5 fruit fly cellular contexts compared by ENCODE assay signal in the genomic region with DNA sequence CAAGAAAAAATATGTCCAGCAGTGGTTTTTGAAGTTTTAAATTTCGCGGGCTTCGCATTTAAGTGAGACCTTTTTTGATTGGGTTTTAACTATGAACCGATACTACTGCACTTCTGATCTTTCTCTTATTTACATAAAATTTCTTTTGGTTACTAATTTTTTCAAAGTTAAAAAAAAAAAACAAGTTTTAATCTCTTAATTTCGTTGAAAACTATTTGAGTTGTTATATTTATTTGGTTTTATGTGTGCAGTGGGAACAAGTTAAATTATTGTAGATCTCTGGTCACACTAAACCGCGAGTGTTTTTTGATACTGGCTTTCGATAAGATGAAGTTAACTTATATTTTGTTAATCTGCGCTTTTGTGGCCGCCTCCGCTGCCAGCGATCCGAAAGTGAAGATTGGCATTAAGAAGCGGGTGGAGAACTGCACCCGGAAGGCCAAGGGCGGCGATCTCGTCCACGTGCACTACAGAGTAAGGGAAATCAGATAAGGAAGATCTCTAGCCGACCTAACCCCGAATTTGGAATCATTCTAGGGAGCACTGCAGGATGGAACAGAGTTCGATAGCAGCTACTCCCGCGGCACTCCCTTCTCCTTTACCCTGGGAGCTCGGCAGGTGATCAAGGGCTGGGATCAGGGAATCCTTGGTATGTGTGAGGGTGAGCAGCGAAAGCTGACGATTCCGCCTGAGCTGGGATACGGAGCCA.
TF ChIP-seq lines count a peak whose summit lies in the region.

CG14715 (plus strand) TSS at position 267 of the 709 bp plus-strand sequence.

- TF ChIP-seq CTCF in whole organism, embryonic (GFP tag; optimal IDR thresholded peaks at IDR 0.05; lab: Kevin White, UChicago): peak; percentile 23

TF ChIP-seq in whole organism, adult, 20 proteins besides CTCF, POLR2A, EP300 and RAD21 (continues in another document):
- TF ChIP-seq CG1620 (GFP tag; optimal IDR thresholded peaks at IDR 0.05; lab: Kevin White, UChicago) (peak; percentile 52), Crg-1 (GFP tag; optimal IDR thresholded peaks at IDR 0.05; lab: Kevin White, UChicago) (no peak), ovo (GFP tag; optimal IDR thresholded peaks at IDR 0.05; lab: Kevin White, UChicago) (peak; percentile 1), CG33017 (tag; optimal IDR thresholded peaks at IDR 0.05; lab: Kevin White, UChicago) (no peak), bab1 (GFP tag; optimal IDR thresholded peaks at IDR 0.05; lab: Kevin White, UChicago) (peak; percentile 79), Mnt (GFP tag; optimal IDR thresholded peaks at IDR 0.05; lab: Kevin White, UChicago) (peak; percentile 39), CG14711 (tag; optimal IDR thresholded peaks at IDR 0.05; lab: Kevin White, UChicago) (peak; percentile 51), tj (GFP tag; optimal IDR thresholded peaks at IDR 0.05; lab: Kevin White, UChicago) (peak; percentile 9), CG11617 (GFP tag; optimal IDR thresholded peaks at IDR 0.05; lab: Kevin White, UChicago) (peak; percentile 9), kay (GFP tag; lab: Kevin White, UChicago; ENCODE audit: borderline replicate concordance) (no peak), CG7045 (GFP tag; optimal IDR thresholded peaks at IDR 0.05; lab: Kevin White, UChicago) (peak; percentile 9), toe (GFP tag; optimal IDR thresholded peaks at IDR 0.05; lab: Kevin White, UChicago) (peak; percentile 61), CG7101 (tag; optimal IDR thresholded peaks at IDR 0.05; lab: Kevin White, UChicago) (peak; percentile 60), CG5204 (GFP tag; optimal IDR thresholded peaks at IDR 0.05; lab: Kevin White, UChicago) (no peak), pad (GFP tag; optimal IDR thresholded peaks at IDR 0.05; lab: Kevin White, UChicago) (no peak), cic (GFP tag; optimal IDR thresholded peaks at IDR 0.05; lab: Kevin White, UChicago) (no peak)

TF ChIP-seq in whole organism, embryonic, 481 proteins besides CTCF, POLR2A, EP300 and RAD21 (continues in another document):
- TF ChIP-seq CG6689 (GFP tag; IDR thresholded peaks at IDR 0.05; lab: Robert Waterston, UW) (peak; percentile 70), hkb (optimal IDR thresholded peaks at IDR 0.05; lab: Kevin White, UChicago) (no peak), hkb (GFP tag; IDR thresholded peaks at IDR 0.05; lab: Robert Waterston, UW) (peak; percentile 64), CG10274 (GFP tag; optimal IDR thresholded peaks at IDR 0.05; lab: Kevin White, UChicago) (no peak), Chrac-16 (GFP tag; optimal IDR thresholded peaks at IDR 0.05; lab: Kevin White, UChicago) (peak; percentile 39), CG3847 (GFP tag; IDR thresholded peaks at IDR 0.05; lab: Robert Waterston, UW) (peak; percentile 72), CG11504 (tag; optimal IDR thresholded peaks at IDR 0.05; lab: Kevin White, UChicago) (peak; percentile 74), CG14441 (GFP tag; IDR thresholded peaks at IDR 0.05; lab: Robert Waterston, UW) (peak; percentile 63), CG13287 (GFP tag; IDR thresholded peaks at IDR 0.05; lab: Robert Waterston, UW; ENCODE audit: partially characterized antibody) (peak; percentile 72), Poxn (GFP tag; IDR thresholded peaks at IDR 0.05; lab: Robert Waterston, UW) (no peak), inv (GFP tag; IDR thresholded peaks at IDR 0.05; lab: Robert Waterston, UW; ENCODE audit: partially characterized antibody) (peak; percentile 46), ttk (GFP tag; IDR thresholded peaks at IDR 0.05; lab: Robert Waterston, UW) (peak; percentile 45; the same call in 1 of the 2 replicates), Mes4 (GFP tag; optimal IDR thresholded peaks at IDR 0.05; lab: Kevin White, UChicago) (peak; percentile 13), jing (GFP tag; optimal IDR thresholded peaks at IDR 0.05; lab: Kevin White, UChicago) (no peak), CG15269 (tag; optimal IDR thresholded peaks at IDR 0.05; lab: Kevin White, UChicago) (peak; percentile 36), CG17361 (GFP tag; IDR thresholded peaks at IDR 0.05; lab: Robert Waterston, UW) (peak; percentile 60; the same call in 2 of the 3 replicates)

TF ChIP-seq in whole organism, prepupa, 60 proteins besides CTCF, POLR2A, EP300 and RAD21 (continues in another document):
- no peak for TF ChIP-seq Smox (GFP tag; optimal IDR thresholded peaks at IDR 0.05; lab: Kevin White, UChicago)
- peak; percentile 59 for TF ChIP-seq esn (GFP tag; optimal IDR thresholded peaks at IDR 0.05; lab: Kevin White, UChicago)
- no peak for TF ChIP-seq dsx (GFP tag; optimal IDR thresholded peaks at IDR 0.05; lab: Kevin White, UChicago; ENCODE audit: poor library complexity, severe bottlenecking)
- peak; percentile 6 for TF ChIP-seq Sox15 (GFP tag; optimal IDR thresholded peaks at IDR 0.05; lab: Kevin White, UChicago)
- peak; percentile 39 for TF ChIP-seq cyc (GFP tag; optimal IDR thresholded peaks at IDR 0.05; lab: Kevin White, UChicago)
- no peak for TF ChIP-seq Gug (GFP tag; IDR thresholded peaks at IDR 0.05; lab: Robert Waterston, UW)
- peak; percentile 19 for TF ChIP-seq CG3919 (GFP tag; optimal IDR thresholded peaks at IDR 0.05; lab: Kevin White, UChicago)
- TF ChIP-seq CG1621 (tag; optimal IDR thresholded peaks at IDR 0.05; lab: Kevin White, UChicago): no peak
- no peak for TF ChIP-seq vri (GFP tag; optimal IDR thresholded peaks at IDR 0.05; lab: Kevin White, UChicago)
- TF ChIP-seq CG10631 (GFP tag; optimal IDR thresholded peaks at IDR 0.05; lab: Kevin White, UChicago): peak; percentile 31
- TF ChIP-seq Ets96B (tag; optimal IDR thresholded peaks at IDR 0.05; lab: Kevin White, UChicago): no peak
- peak; percentile 94 for TF ChIP-seq svp (GFP tag; lab: Kevin White, UChicago)
- peak; percentile 19 for TF ChIP-seq Ets21C (GFP tag; optimal IDR thresholded peaks at IDR 0.05; lab: Kevin White, UChicago)
- TF ChIP-seq Eip75B (GFP tag; optimal IDR thresholded peaks at IDR 0.05; lab: Kevin White, UChicago): peak; percentile 27
- TF ChIP-seq fkh (GFP tag; optimal IDR thresholded peaks at IDR 0.05; lab: Kevin White, UChicago): peak; percentile 33
- TF ChIP-seq CG6792 (GFP tag; optimal IDR thresholded peaks at IDR 0.05; lab: Kevin White, UChicago): peak; percentile 17
- no peak for TF ChIP-seq CG7368 (GFP tag; optimal IDR thresholded peaks at IDR 0.05; lab: Kevin White, UChicago)
- no peak for TF ChIP-seq fd59A (GFP tag; optimal IDR thresholded peaks at IDR 0.05; lab: Kevin White, UChicago)

TF ChIP-seq in whole organism, pupa, 21 proteins besides CTCF, POLR2A, EP300 and RAD21 (continues in another document):
- TF ChIP-seq EcR (GFP tag; optimal IDR thresholded peaks at IDR 0.05; lab: Kevin White, UChicago) (no peak), rn (GFP tag; IDR thresholded peaks at IDR 0.05; lab: Robert Waterston, UW) (no peak), D1 (tag; optimal IDR thresholded peaks at IDR 0.05; lab: Kevin White, UChicago) (no peak), gl (tag; optimal IDR thresholded peaks at IDR 0.05; lab: Kevin White, UChicago) (no peak), CG14655 (GFP tag; optimal IDR thresholded peaks at IDR 0.05; lab: Kevin White, UChicago) (no peak), CG34367 (tag; optimal IDR thresholded peaks at IDR 0.05; lab: Kevin White, UChicago) (no peak), CG32121 (GFP tag; IDR thresholded peaks at IDR 0.05; lab: Robert Waterston, UW) (peak; percentile 31; the same call in 1 of the 2 replicates), CG8159 (tag; optimal IDR thresholded peaks at IDR 0.05; lab: Kevin White, UChicago) (peak; percentile 25), fd96Ca (GFP tag; IDR thresholded peaks at IDR 0.05; lab: Robert Waterston, UW) (no peak), CG10348 (GFP tag; IDR thresholded peaks at IDR 0.05; lab: Robert Waterston, UW) (no peak), CG17806 (tag; optimal IDR thresholded peaks at IDR 0.05; lab: Kevin White, UChicago) (peak; percentile 13), Pif1B (GFP tag; optimal IDR thresholded peaks at IDR 0.05; lab: Kevin White, UChicago) (no peak), CG13204 (GFP tag; optimal IDR thresholded peaks at IDR 0.05; lab: Kevin White, UChicago) (no peak), CG8301 (tag; optimal IDR thresholded peaks at IDR 0.05; lab: Kevin White, UChicago) (no peak), CG12605 (GFP tag; IDR thresholded peaks at IDR 0.05; lab: Robert Waterston, UW) (no peak), CG4496 (GFP tag; IDR thresholded peaks at IDR 0.05; lab: Robert Waterston, UW) (no peak), Pif1A (GFP tag; optimal IDR thresholded peaks at IDR 0.05; lab: Kevin White, UChicago) (no peak), Snoo (tag; optimal IDR thresholded peaks at IDR 0.05; lab: Kevin White, UChicago) (no peak), CG15710 (tag; optimal IDR thresholded peaks at IDR 0.05; lab: Kevin White, UChicago) (peak; percentile 25), Ets98B (GFP tag; IDR thresholded peaks at IDR 0.05; lab: Robert Waterston, UW) (no peak)

TF ChIP-seq in whole organism, wandering third instar larva, 38 proteins besides CTCF, POLR2A, EP300 and RAD21:
- TF ChIP-seq Jra (GFP tag; optimal IDR thresholded peaks at IDR 0.05; lab: Kevin White, UChicago) (no peak), Hnf4 (GFP tag; optimal IDR thresholded peaks at IDR 0.05; lab: Kevin White, UChicago) (no peak), ey (GFP tag; optimal IDR thresholded peaks at IDR 0.05; lab: Kevin White, UChicago) (peak; percentile 49), h (GFP tag; optimal IDR thresholded peaks at IDR 0.05; lab: Kevin White, UChicago) (peak; percentile 57), rgr (GFP tag; optimal IDR thresholded peaks at IDR 0.05; lab: Kevin White, UChicago) (peak; percentile 46), fru (GFP tag; optimal IDR thresholded peaks at IDR 0.05; lab: Kevin White, UChicago) (peak; percentile 54), woc (GFP tag; optimal IDR thresholded peaks at IDR 0.05; lab: Kevin White, UChicago) (peak; percentile 27), HLH106 (tag; optimal IDR thresholded peaks at IDR 0.05; lab: Kevin White, UChicago) (peak; percentile 18), Rel (GFP tag; optimal IDR thresholded peaks at IDR 0.05; lab: Kevin White, UChicago) (no peak), Rel (tag; optimal IDR thresholded peaks at IDR 0.05; lab: Kevin White, UChicago) (peak; percentile 1), Sp1 (GFP tag; optimal IDR thresholded peaks at IDR 0.05; lab: Kevin White, UChicago) (peak; percentile 16), Dfd (GFP tag; optimal IDR thresholded peaks at IDR 0.05; lab: Kevin White, UChicago) (no peak), OdsH (GFP tag; optimal IDR thresholded peaks at IDR 0.05; lab: Kevin White, UChicago) (peak; percentile 28), tai (GFP tag; optimal IDR thresholded peaks at IDR 0.05; lab: Kevin White, UChicago) (no peak), Mio (GFP tag; optimal IDR thresholded peaks at IDR 0.05; lab: Kevin White, UChicago) (no peak), foxo (GFP tag; optimal IDR thresholded peaks at IDR 0.05; lab: Kevin White, UChicago) (peak in 1 of 2 experiments; percentile 54)
